Fruit fly (Drosophila melanogaster) whole organism, embryonic: Measurements from ENCODE around the gene spz5.

Experiments used
- Aef1 ChIP-seq: fragments of 200-800 bp; sonication (Bioruptor generic); IDR thresholded peaks from 3 replicates; pipeline ENCODE4 v1.3.6; 2022; ENCODE audit warnings: missing biosample characterization, missing genetic modification characterization
- Awh ChIP-seq: fragments of 200-800 bp; sonication (Bioruptor generic); IDR thresholded peaks from 2 replicates; pipeline ENCODE4, ENCODE4 v1.3.6; 2022; ENCODE audit warnings: missing biosample characterization, missing genetic modification characterization
- B-H1 ChIP-seq: fragments of 200-800 bp; sonication (Bioruptor generic); IDR thresholded peaks from 3 replicates; pipeline ENCODE4 v1.3.6; 2022; ENCODE audit warnings: missing biosample characterization, missing genetic modification characterization
- Blimp-1 ChIP-seq: fragments of 200-800 bp; sonication (Bioruptor generic); optimal IDR thresholded peaks from 3 replicates; lab custom pipeline; 2018; ENCODE audit warnings: missing biosample characterization, missing genetic modification characterization, mild to moderate bottlenecking, moderate library complexity, missing genetic modification reagents
- CG10209 ChIP-seq: fragments of 200-800 bp; sonication (Bioruptor generic); optimal IDR thresholded peaks from 3 replicates; lab custom pipeline; 2017; ENCODE audit warnings: missing biosample characterization, mild to moderate bottlenecking, missing genetic modification characterization, missing genetic modification reagents
- CG10274 ChIP-seq: fragments of 200-800 bp; sonication (Bioruptor generic); optimal IDR thresholded peaks from 3 replicates; lab custom pipeline; 2017; ENCODE audit warnings: missing biosample characterization, mild to moderate bottlenecking, missing genetic modification characterization
- CG11247 ChIP-seq: fragments of 200-800 bp; sonication (Bioruptor generic); IDR thresholded peaks from 2 replicates; pipeline ENCODE4 v1.3.6; 2022; ENCODE audit warnings: missing biosample characterization, missing genetic modification characterization
- CG11456 ChIP-seq: fragments of 200-800 bp; sonication (Bioruptor generic); IDR thresholded peaks from 3 replicates; pipeline ENCODE4 v1.3.6; 2022; ENCODE audit warnings: missing biosample characterization, missing genetic modification characterization
- CG11504 ChIP-seq: fragments of 200-800 bp; sonication (Bioruptor generic); optimal IDR thresholded peaks from 3 replicates; lab custom pipeline; 2019; ENCODE audit warnings: missing biosample characterization, mild to moderate bottlenecking, missing genetic modification characterization, moderate library complexity
- CG11696 ChIP-seq: fragments of 200-800 bp; sonication (Bioruptor generic); IDR thresholded peaks from 2 replicates; pipeline ENCODE4 v1.3.6; 2022; ENCODE audit warnings: missing biosample characterization, missing genetic modification characterization
- CG12769 ChIP-seq: fragments of 200-800 bp; sonication (Bioruptor generic); optimal IDR thresholded peaks from 2 replicates; lab custom pipeline; 2019; ENCODE audit warnings: missing biosample characterization, mild to moderate bottlenecking, missing genetic modification characterization, moderate library complexity
- CG14441 ChIP-seq: fragments of 200-800 bp; sonication (Bioruptor generic); IDR thresholded peaks from 2 replicates; pipeline ENCODE4 v1.3.6; 2022; ENCODE audit warnings: missing biosample characterization, missing genetic modification characterization
- CG14710 ChIP-seq: fragments of 200-800 bp; sonication (Bioruptor generic); optimal IDR thresholded peaks from 3 replicates; lab custom pipeline; 2019; ENCODE audit warnings: missing biosample characterization, mild to moderate bottlenecking, missing genetic modification characterization, moderate library complexity
- CG14860 ChIP-seq: fragments of 200-800 bp; sonication (Bioruptor generic); IDR thresholded peaks from 3 replicates; pipeline ENCODE4 v1.3.6; 2022; ENCODE audit warnings: missing biosample characterization, missing genetic modification characterization; ENCODE audit not compliant: partially characterized antibody
- CG15696 ChIP-seq: fragments of 200-800 bp; sonication (Bioruptor generic); optimal IDR thresholded peaks from 2 replicates; lab custom pipeline; 2019; ENCODE audit warnings: missing biosample characterization, mild to moderate bottlenecking, missing genetic modification characterization, moderate library complexity
- CG17359 ChIP-seq: fragments of 200-800 bp; sonication (Bioruptor generic); optimal IDR thresholded peaks from 3 replicates; lab custom pipeline; 2018; ENCODE audit warnings: missing biosample characterization, mild to moderate bottlenecking, missing genetic modification characterization, moderate library complexity
- CG17361 ChIP-seq: fragments of 200-800 bp; sonication (Bioruptor generic); IDR thresholded peaks from 3 replicates; pipeline ENCODE4 v1.3.6; 2022; ENCODE audit warnings: missing biosample characterization, missing genetic modification characterization
- CG18011 ChIP-seq: fragments of 200-800 bp; sonication (Bioruptor generic); optimal IDR thresholded peaks from 2 replicates; lab custom pipeline; 2017; ENCODE audit warnings: missing biosample characterization, missing genetic modification characterization, mild to moderate bottlenecking, moderate library complexity, missing genotype
- CG2678 ChIP-seq: fragments of 200-800 bp; sonication (Bioruptor generic); optimal IDR thresholded peaks from 3 replicates; lab custom pipeline; 2019; ENCODE audit warnings: missing biosample characterization, mild to moderate bottlenecking, missing genetic modification characterization, moderate library complexity
- CG2712 ChIP-seq: fragments of 200-800 bp; optimal IDR thresholded peaks from 3 replicates; lab custom pipeline; 2019; ENCODE audit warnings: missing biosample characterization, mild to moderate bottlenecking, missing genetic modification characterization, moderate library complexity
- CG3726 ChIP-seq: fragments of 200-800 bp; sonication (Bioruptor generic); IDR thresholded peaks from 3 replicates; pipeline ENCODE4, ENCODE4 v1.3.6; 2022; ENCODE audit warnings: missing biosample characterization, missing genetic modification characterization
- CG42726 ChIP-seq: fragments of 200-800 bp; sonication (Bioruptor generic); IDR thresholded peaks from 2 replicates; pipeline ENCODE4 v1.3.6; 2022; ENCODE audit warnings: missing biosample characterization, missing genetic modification characterization; ENCODE audit not compliant: partially characterized antibody
- CG5180 ChIP-seq: fragments of 200-800 bp; sonication (Bioruptor generic); optimal IDR thresholded peaks from 3 replicates; lab custom pipeline; 2017; ENCODE audit warnings: missing biosample characterization, missing genetic modification characterization, mild to moderate bottlenecking, moderate library complexity, missing genetic modification reagents
- CG6689 ChIP-seq: fragments of 200-800 bp; sonication (Bioruptor generic); IDR thresholded peaks from 2 replicates; pipeline ENCODE4 v1.3.6; 2022; ENCODE audit warnings: missing biosample characterization, missing genetic modification characterization
- CG6813 ChIP-seq: fragments of 200-800 bp; sonication (Bioruptor generic); optimal IDR thresholded peaks from 2 replicates; lab custom pipeline; 2017; ENCODE audit warnings: missing biosample characterization, missing genetic modification characterization, mild to moderate bottlenecking, moderate library complexity, missing genetic modification reagents
- CG7372 ChIP-seq: fragments of 200-800 bp; sonication (Bioruptor generic); IDR thresholded peaks from 2 replicates; pipeline ENCODE4 v1.3.6; 2022; ENCODE audit warnings: missing biosample characterization, missing genetic modification characterization
- CG7839 ChIP-seq: fragments of 200-800 bp; sonication (Bioruptor generic); optimal IDR thresholded peaks from 3 replicates; lab custom pipeline; 2018; ENCODE audit warnings: missing biosample characterization, mild to moderate bottlenecking, missing genetic modification characterization, moderate library complexity
- D19A ChIP-seq: fragments of 200-800 bp; optimal IDR thresholded peaks from 3 replicates; lab custom pipeline; 2019; ENCODE audit warnings: missing biosample characterization, mild to moderate bottlenecking, missing genetic modification characterization, moderate library complexity
- D19B ChIP-seq: fragments of 200-800 bp; sonication (Bioruptor generic); optimal IDR thresholded peaks from 2 replicates; lab custom pipeline; 2017; ENCODE audit warnings: missing biosample characterization, mild to moderate bottlenecking, missing genetic modification characterization
- Dfd ChIP-seq, 2 experiments: fragments of >200 bp; optimal IDR thresholded peaks; 2 replicates each; lab custom pipeline; 2017; ENCODE audit warnings: missing biosample characterization in 2 of 2, missing genetic modification characterization in 2 of 2
- Gsc ChIP-seq: fragments of 200-800 bp; sonication (Bioruptor generic); IDR thresholded peaks from 2 replicates; pipeline ENCODE4 v1.3.6; 2022; ENCODE audit warnings: missing biosample characterization, missing genetic modification characterization
- Hmr ChIP-seq: fragments of 200-800 bp; sonication (Bioruptor generic); optimal IDR thresholded peaks from 3 replicates; lab custom pipeline; 2017; ENCODE audit warnings: mild to moderate bottlenecking, missing biosample characterization, missing genetic modification reagents, missing genetic modification characterization
- Ravus ChIP-seq: fragments of 200-800 bp; sonication (Bioruptor generic); IDR thresholded peaks from 2 replicates; pipeline ENCODE4 v1.3.6; 2022; ENCODE audit warnings: missing biosample characterization, missing genetic modification characterization
- Stat92E ChIP-seq, 3 experiments: fragments of >200 bp in 2 of 3; fragments of 200-800 bp in 1 of 3; sonication (Bioruptor generic) in 1 of 3; optimal IDR thresholded peaks; 2 replicates each; lab custom pipeline; 2017 to 2019; ENCODE audit warnings: missing biosample characterization in 3 of 3, missing genetic modification characterization in 3 of 3, mild to moderate bottlenecking in 1 of 3, moderate library complexity in 1 of 3
- ara ChIP-seq: fragments of 200-800 bp; sonication (Bioruptor generic); IDR thresholded peaks from 2 replicates; pipeline ENCODE4 v1.3.6; 2022; ENCODE audit warnings: missing biosample characterization, missing genetic modification characterization
- ash1 ChIP-seq: fragments of 200-800 bp; sonication (Bioruptor generic); optimal IDR thresholded peaks from 2 replicates; lab custom pipeline; 2018; ENCODE audit warnings: missing biosample characterization, mild to moderate bottlenecking, missing genetic modification characterization
- bab2 ChIP-seq: fragments of 200-800 bp; sonication (Bioruptor generic); optimal IDR thresholded peaks from 2 replicates; lab custom pipeline; 2016; ENCODE audit warnings: missing biosample characterization, missing genetic modification characterization
- bcd ChIP-seq: fragments of 200-800 bp; sonication (Bioruptor generic); optimal IDR thresholded peaks from 2 replicates; lab custom pipeline; 2017; ENCODE audit warnings: missing biosample characterization, mild to moderate bottlenecking, missing genetic modification characterization
- dysf ChIP-seq: fragments of 200-800 bp; sonication (Bioruptor generic); IDR thresholded peaks from 3 replicates; pipeline ENCODE4 v1.3.6; 2022; ENCODE audit warnings: missing biosample characterization, missing genetic modification characterization
- grn ChIP-seq: fragments of 200-800 bp; sonication (Bioruptor generic); optimal IDR thresholded peaks from 3 replicates; lab custom pipeline; 2017; ENCODE audit warnings: missing biosample characterization, missing genetic modification characterization
- hkb ChIP-seq, 2 experiments: fragments of 200-800 bp in 1 of 2; fragments of >200 bp in 1 of 2; sonication (Bioruptor generic) in 1 of 2; IDR thresholded peaks in 1 of 2; optimal IDR thresholded peaks in 1 of 2; 2 replicates each; pipeline versions ENCODE4 v1.3.6 to Lab custom; 2017 to 2022; ENCODE audit warnings: missing biosample characterization in 1 of 2, missing genetic modification characterization in 1 of 2
- ind ChIP-seq: fragments of 200-800 bp; sonication (Bioruptor generic); optimal IDR thresholded peaks from 3 replicates; lab custom pipeline; 2016; ENCODE audit warnings: missing biosample characterization, missing genetic modification characterization
- phol ChIP-seq: fragments of 200-800 bp; sonication (Bioruptor generic); optimal IDR thresholded peaks from 3 replicates; lab custom pipeline; 2018; ENCODE audit warnings: missing biosample characterization, mild to moderate bottlenecking, missing genetic modification characterization, moderate library complexity
- sens ChIP-seq: fragments of 200-800 bp; sonication (Bioruptor generic); peaks from one replicate; lab custom pipeline; 2016; ENCODE audit warnings: missing biosample characterization, missing genetic modification characterization
- sob ChIP-seq: fragments of 200-800 bp; sonication (Bioruptor generic); IDR thresholded peaks from 2 replicates; pipeline ENCODE4 v1.3.6; 2022; ENCODE audit warnings: missing biosample characterization, missing genetic modification characterization
- ssp ChIP-seq: fragments of 200-800 bp; sonication (Bioruptor generic); IDR thresholded peaks from 2 replicates; pipeline ENCODE4 v1.3.6; 2022; ENCODE audit warnings: missing biosample characterization, missing genetic modification characterization
- sug ChIP-seq: fragments of 200-800 bp; optimal IDR thresholded peaks from 2 replicates; lab custom pipeline; 2019; ENCODE audit warnings: missing biosample characterization, mild to moderate bottlenecking, missing genetic modification characterization, moderate library complexity
- tgo ChIP-seq: fragments of 200-800 bp; sonication (Bioruptor generic); IDR thresholded peaks from 3 replicates; pipeline ENCODE4 v1.3.6; 2022; ENCODE audit warnings: missing biosample characterization, missing genetic modification characterization
- tin ChIP-seq: fragments of 200-800 bp; sonication (Bioruptor generic); optimal IDR thresholded peaks from 3 replicates; lab custom pipeline; 2016; ENCODE audit warnings: missing biosample characterization, missing genetic modification characterization

The spz5 gene

dm6 chr3L:2879827-2880131 lies 12.2 kb downstream of the spz5 start (continued):
- TF ChIP-seq CG11504 (peak; percentile 67), hkb (optimal IDR thresholded peaks at IDR 0.05; lab: Kevin White, UChicago) (no peak), hkb (GFP tag; IDR thresholded peaks at IDR 0.05; lab: Robert Waterston, UW) (0 out of 2 replicates have a peak, but pooled peaks have one; percentile 30), Blimp-1 (GFP tag; lab: Kevin White, UChicago) (peak; percentile 56), ara (GFP tag; lab: Robert Waterston, UW) (peak; percentile 55; the same call in 1 of the 2 replicates), CG15696 (tag; lab: Kevin White, UChicago) (peak; percentile 33), CG10209 (GFP tag; lab: Kevin White, UChicago) (no peak), CG10274 (GFP tag; lab: Kevin White, UChicago) (peak; percentile 67), sug (tag; lab: Kevin White, UChicago) (no peak), ash1 (GFP tag; lab: Kevin White, UChicago) (no peak), CG14441 (GFP tag; lab: Robert Waterston, UW) (peak; percentile 31; the same call in 1 of the 2 replicates), D19B (no peak), bab2 (peak; percentile 25), CG6813 (GFP tag; lab: Kevin White, UChicago) (peak; percentile 10), Aef1 (GFP tag; lab: Robert Waterston, UW) (peak; percentile 52; the same call in 1 of the 3 replicates), CG17359 (peak; percentile 28), CG7839 (tag; lab: Kevin White, UChicago) (peak; percentile 49), grn (GFP tag; lab: Kevin White, UChicago) (no peak), ssp (GFP tag; lab: Robert Waterston, UW) (peak; percentile 24; the same call in 1 of the 2 replicates), tin (GFP tag; lab: Kevin White, UChicago) (peak; percentile 18), dysf (GFP tag; lab: Robert Waterston, UW) (peak; percentile 49; the same call in 2 of the 3 replicates), CG2678 (tag; lab: Kevin White, UChicago) (peak; percentile 45), CG11456 (GFP tag; lab: Robert Waterston, UW) (peak; percentile 31; the same call in 1 of the 3 replicates), CG6689 (peak; percentile 62), CG3726 (GFP tag; lab: Robert Waterston, UW) (peak; percentile 44; the same call in 1 of the 3 replicates), CG18011 (GFP tag; lab: Kevin White, UChicago) (no peak), sob (GFP tag; lab: Robert Waterston, UW) (peak; percentile 13; the same call in 1 of the 2 replicates), CG11247 (GFP tag; lab: Robert Waterston, UW) (peak; percentile 36; the same call in 1 of the 2 replicates), Stat92E (GFP tag; optimal IDR thresholded peaks at IDR 0.05; lab: Kevin White, UChicago) (no peak), Hmr (GFP tag; lab: Kevin White, UChicago) (no peak), ind (GFP tag; lab: Kevin White, UChicago) (peak; percentile 27), Awh (GFP tag; lab: Robert Waterston, UW) (peak; percentile 60; the same call in 1 of the 2 replicates), tgo (GFP tag; lab: Robert Waterston, UW) (peak; percentile 51; the same call in 1 of the 3 replicates), Dfd (GFP tag; optimal IDR thresholded peaks at IDR 0.05; lab: Kevin White, UChicago) (no peak), phol (tag; lab: Kevin White, UChicago) (peak; percentile 54), CG14710 (tag; lab: Kevin White, UChicago) (peak; percentile 41), CG14860 (no peak), D19A (tag; lab: Kevin White, UChicago) (peak; percentile 99), CG5180 (GFP tag; lab: Kevin White, UChicago) (no peak), CG11696 (GFP tag; lab: Robert Waterston, UW) (0 out of 2 replicates have a peak, but pooled peaks have one; percentile 13), Gsc (no peak), CG42726 (no peak), CG7372 (peak; percentile 54; the same call in 1 of the 2 replicates), Ravus (GFP tag; lab: Robert Waterston, UW) (no peak), CG17361 (GFP tag; lab: Robert Waterston, UW) (peak; percentile 42; the same call in 1 of the 3 replicates), B-H1 (0 out of 3 replicates have a peak, but pooled peaks have one; percentile 18), CG12769 (no peak), CG2712 (tag; lab: Kevin White, UChicago) (peak; percentile 48), bcd (peak; percentile 28), sens (GFP tag; lab: Kevin White, UChicago) (no peak)
